Fruit fly (Drosophila melanogaster): ENCODE data around the gene Vha16-5.

- TF ChIP-seq psq (optimal IDR thresholded peaks at IDR 0.05) (no peak), CG8478 (optimal IDR thresholded peaks at IDR 0.05) (no peak), EcR (GFP tag; optimal IDR thresholded peaks at IDR 0.05) (peak in 1 of 2 experiments; percentile 31), pan (optimal IDR thresholded peaks at IDR 0.05) (no peak), usp (GFP tag; optimal IDR thresholded peaks at IDR 0.05) (no peak), Dll (optimal IDR thresholded peaks at IDR 0.05) (no peak)
These were observed 15.8 kb upstream of the Vha16-5 start for dm6 chr2L:10752668-10753067.

Data from whole organism.